Worm (Caenorhabditis elegans): ENCODE measurements around the gene T20D4.19.

- TF ChIP-seq flt-1 (GFP tag; IDR thresholded peaks at IDR 0.05) = no peak
- no peak for TF ChIP-seq klf-2 (GFP tag; conservative IDR thresholded peaks at IDR 0.05)
- TF ChIP-seq T22C8.4 (GFP tag; IDR thresholded peaks at IDR 0.05) = no peak
- TF ChIP-seq ref-1 (GFP tag; conservative IDR thresholded peaks at IDR 0.05) = no peak
- TF ChIP-seq med-1 (GFP tag; optimal IDR thresholded peaks at IDR 0.05; ENCODE audit: insufficient read depth) = no peak
- no peak for TF ChIP-seq ztf-23 (GFP tag; IDR thresholded peaks at IDR 0.05)
- TF ChIP-seq ztf-29 (GFP tag; IDR thresholded peaks at IDR 0.05) = no peak
- TF ChIP-seq cog-1 (tag; optimal IDR thresholded peaks at IDR 0.05) = no peak
These were observed 18.4 kb upstream of the T20D4.19 start for ce11 chrV:3449810-3450209.
